Worm (Caenorhabditis elegans): ENCODE results near the gene tbx-7.

DNA sequence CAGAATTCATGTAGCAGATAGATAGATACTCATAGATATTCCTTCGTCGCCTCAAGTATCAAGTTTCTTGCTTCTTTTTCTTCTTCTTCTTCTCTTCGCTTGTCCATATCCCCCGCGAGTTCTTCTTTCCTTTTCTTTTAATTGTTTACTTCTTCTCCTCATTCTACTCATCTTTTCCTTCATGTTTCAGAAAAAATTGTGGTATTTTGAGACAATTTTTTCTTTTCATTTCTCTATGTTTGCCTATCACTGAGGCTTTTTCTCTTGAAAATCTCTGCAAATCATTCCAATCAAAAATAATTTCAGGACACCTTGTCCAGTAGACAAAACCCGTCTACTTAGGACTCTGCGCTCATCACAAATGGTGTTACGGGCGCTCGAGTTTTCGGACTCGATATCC, 35.4 kb downstream of the tbx-7 start, which contains the start of gene T04C9.1:
- TF ChIP-seq tbx-37 (GFP tag; conservative IDR thresholded peaks at IDR 0.05) (no peak), flt-1 (GFP tag; IDR thresholded peaks at IDR 0.05) (no peak), F13C5.2 (tag; optimal IDR thresholded peaks at IDR 0.05) (no peak), ama-1 (optimal IDR thresholded peaks at IDR 0.05) (no peak), pes-1 (GFP tag; IDR thresholded peaks at IDR 0.05) (no peak), ceh-13 (GFP tag; optimal IDR thresholded peaks at IDR 0.05) (no peak), hmg-4 (GFP tag; optimal IDR thresholded peaks at IDR 0.05) (no peak), tbx-11 (GFP tag; IDR thresholded peaks at IDR 0.05) (no peak), B0310.2 (tag; optimal IDR thresholded peaks at IDR 0.05) (no peak), ceh-36 (tag; optimal IDR thresholded peaks at IDR 0.05) (no peak)

Data from whole organism, early embryonic.